Fruit fly (Drosophila melanogaster): ENCODE measurements around the gene GstD1.

GstD1 gene

DNA sequence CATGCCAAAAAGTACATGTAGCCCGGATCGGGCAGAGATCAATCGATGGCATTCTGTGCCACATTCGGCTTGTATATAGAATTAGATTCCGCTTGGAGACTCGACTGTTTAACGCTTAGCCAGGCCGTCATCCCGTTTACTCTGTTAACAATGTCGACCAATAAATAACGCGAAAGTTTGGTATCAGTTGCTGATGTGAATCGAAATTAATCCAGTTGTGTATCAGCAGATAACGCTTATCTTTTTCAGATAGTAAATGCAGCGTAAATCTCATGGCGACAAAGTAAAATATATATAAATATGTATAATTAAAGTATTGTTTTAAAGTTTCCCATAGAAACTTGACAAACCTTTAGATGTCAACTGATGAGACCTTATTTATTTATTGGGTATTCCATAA, 42.4 kb upstream of the GstD1 start:
- no peak for TF ChIP-seq ey (GFP tag; optimal IDR thresholded peaks at IDR 0.05)
- TF ChIP-seq lola (GFP tag; optimal IDR thresholded peaks at IDR 0.05): no peak
- TF ChIP-seq dl (GFP tag; optimal IDR thresholded peaks at IDR 0.05; ENCODE audit: insufficient read depth in 1 of 2, partially characterized antibody in 2 of 2): no peak
- no peak for TF ChIP-seq Abd-B (GFP tag; optimal IDR thresholded peaks at IDR 0.05)
- no peak for TF ChIP-seq fru (GFP tag; optimal IDR thresholded peaks at IDR 0.05)
- no peak for TF ChIP-seq Hr78 (GFP tag; optimal IDR thresholded peaks at IDR 0.05)
- TF ChIP-seq CG32264 (GFP tag; optimal IDR thresholded peaks at IDR 0.05): no peak
- TF ChIP-seq Hr83 (GFP tag; optimal IDR thresholded peaks at IDR 0.05; ENCODE audit: poor library complexity, severe bottlenecking): no peak
- TF ChIP-seq sv (GFP tag; optimal IDR thresholded peaks at IDR 0.05): no peak
- TF ChIP-seq Hnf4 (GFP tag; optimal IDR thresholded peaks at IDR 0.05): no peak
- TF ChIP-seq Vsx2 (GFP tag; optimal IDR thresholded peaks at IDR 0.05; ENCODE audit: partially characterized antibody): no peak
- no peak for TF ChIP-seq N (GFP tag; optimal IDR thresholded peaks at IDR 0.05)
- TF ChIP-seq foxo (GFP tag; optimal IDR thresholded peaks at IDR 0.05): no peak
- TF ChIP-seq tai (GFP tag; optimal IDR thresholded peaks at IDR 0.05): no peak
- TF ChIP-seq Sp1 (GFP tag; optimal IDR thresholded peaks at IDR 0.05): no peak
- no peak for TF ChIP-seq pan (optimal IDR thresholded peaks at IDR 0.05)
- no peak for TF ChIP-seq CrebA (GFP tag; optimal IDR thresholded peaks at IDR 0.05; ENCODE audit: borderline replicate concordance)
- TF ChIP-seq h (GFP tag; optimal IDR thresholded peaks at IDR 0.05): no peak

DNA sequence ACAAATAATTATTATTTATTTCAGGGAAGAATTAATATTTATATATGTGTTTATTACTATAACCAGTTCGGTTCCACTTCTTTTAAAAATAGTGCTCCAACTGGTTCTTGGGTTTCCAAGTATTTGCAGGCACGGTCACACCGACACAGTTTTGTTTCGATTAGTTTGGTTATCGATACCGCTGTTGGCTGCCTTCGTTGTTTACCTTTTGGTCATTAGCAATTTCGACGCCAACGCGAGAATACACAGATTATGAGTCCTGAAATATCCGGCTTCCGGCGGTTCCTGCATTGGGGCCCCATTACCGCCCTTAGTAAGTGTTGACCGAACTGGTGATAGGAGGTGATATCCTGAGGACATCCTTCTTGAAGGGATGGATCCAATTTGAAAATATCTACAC, 39.1 kb upstream of the GstD1 start, which contains the start of gene CG5196:
Gene CG5196 (plus strand): TSS at position 157 of the 400 bp plus-strand sequence.
- TF ChIP-seq HLH106 (tag; optimal IDR thresholded peaks at IDR 0.05): peak; percentile 7
- no peak for TF ChIP-seq jim (GFP tag; optimal IDR thresholded peaks at IDR 0.05)
- no peak for TF ChIP-seq dl (GFP tag; optimal IDR thresholded peaks at IDR 0.05; ENCODE audit: insufficient read depth in 1 of 2, partially characterized antibody in 2 of 2)
- TF ChIP-seq pan (optimal IDR thresholded peaks at IDR 0.05): no peak
- peak; percentile 17 for TF ChIP-seq fru (GFP tag; optimal IDR thresholded peaks at IDR 0.05)
- no peak for TF ChIP-seq foxo (GFP tag; optimal IDR thresholded peaks at IDR 0.05)
- no peak for TF ChIP-seq CrebA (GFP tag; optimal IDR thresholded peaks at IDR 0.05; ENCODE audit: borderline replicate concordance)
- no peak for TF ChIP-seq h (GFP tag; optimal IDR thresholded peaks at IDR 0.05)
- no peak for TF ChIP-seq usp (GFP tag; optimal IDR thresholded peaks at IDR 0.05)
- peak; percentile 22 for TF ChIP-seq Sp1 (GFP tag; optimal IDR thresholded peaks at IDR 0.05)
- TF ChIP-seq ey (GFP tag; optimal IDR thresholded peaks at IDR 0.05): no peak
- no peak for TF ChIP-seq Mio (GFP tag; optimal IDR thresholded peaks at IDR 0.05)
- TF ChIP-seq Rel (GFP tag; optimal IDR thresholded peaks at IDR 0.05): no peak
- peak; percentile 27 for TF ChIP-seq Rel (tag; optimal IDR thresholded peaks at IDR 0.05)
- no peak for TF ChIP-seq dsf (GFP tag; optimal IDR thresholded peaks at IDR 0.05; ENCODE audit: borderline replicate concordance)
- TF ChIP-seq Hr83 (GFP tag; optimal IDR thresholded peaks at IDR 0.05; ENCODE audit: poor library complexity, severe bottlenecking): no peak
- no peak for TF ChIP-seq tai (GFP tag; optimal IDR thresholded peaks at IDR 0.05)

DNA sequence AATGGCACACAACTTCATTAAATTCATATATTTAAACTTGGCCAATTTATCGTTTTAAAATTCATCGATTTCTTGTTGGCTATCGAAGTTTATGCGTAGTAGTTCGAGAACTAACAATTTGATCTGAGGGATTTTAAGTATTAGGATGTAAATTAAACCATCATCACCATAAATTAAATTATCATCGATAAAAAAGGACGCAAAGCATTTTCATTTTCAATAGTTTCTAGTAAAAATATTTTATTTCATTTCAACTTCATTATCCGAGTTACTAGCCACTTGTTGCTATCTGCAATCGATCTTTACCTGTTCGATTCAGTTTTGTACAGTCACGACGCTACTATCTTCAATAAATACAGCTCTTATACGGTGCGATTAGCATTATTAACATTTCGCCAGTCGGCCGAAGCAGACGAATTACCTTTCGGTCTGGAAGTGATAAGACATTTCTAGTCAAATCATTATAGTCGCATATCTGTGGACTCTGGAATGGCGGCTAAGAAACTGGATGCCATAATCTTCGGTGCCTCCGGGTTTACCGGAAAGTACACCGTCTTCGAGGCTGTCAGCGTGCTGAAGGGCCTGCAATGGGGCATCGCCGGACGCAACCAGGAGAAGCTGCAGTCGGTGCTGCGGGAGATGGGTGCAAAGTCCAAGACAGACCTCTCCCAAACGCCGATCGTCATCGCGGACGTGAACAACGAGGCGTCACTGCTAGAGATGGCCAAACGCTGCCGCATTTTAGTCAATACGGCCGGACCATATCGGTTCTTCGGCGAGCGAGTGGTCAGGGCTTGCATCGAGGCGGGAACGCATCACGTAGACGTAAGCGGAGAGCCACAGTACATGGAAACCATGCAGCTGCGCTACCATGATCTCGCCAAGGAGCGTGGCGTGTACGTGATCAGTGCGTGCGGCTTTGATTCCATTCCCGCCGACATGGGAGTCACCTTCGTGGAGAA, 37.4 kb upstream of the GstD1 start, which contains the start of gene CG5167:
Gene CG5167 (plus strand): TSS at position 298 of the 962 bp plus-strand sequence.
- TF ChIP-seq psq (GFP tag; optimal IDR thresholded peaks at IDR 0.05) (peak; percentile 54), CG9705 (GFP tag; optimal IDR thresholded peaks at IDR 0.05) (peak; percentile 14), ey (GFP tag; optimal IDR thresholded peaks at IDR 0.05) (peak; percentile 43), Myc (optimal IDR thresholded peaks at IDR 0.05) (no peak), OdsH (GFP tag; optimal IDR thresholded peaks at IDR 0.05) (peak; percentile 53), Rel (GFP tag; optimal IDR thresholded peaks at IDR 0.05) (no peak), Rel (tag; optimal IDR thresholded peaks at IDR 0.05) (peak; percentile 5), HLH106 (tag; optimal IDR thresholded peaks at IDR 0.05) (peak; percentile 45), CrebA (GFP tag; optimal IDR thresholded peaks at IDR 0.05; ENCODE audit: borderline replicate concordance) (no peak), rgr (GFP tag; optimal IDR thresholded peaks at IDR 0.05) (peak; percentile 69), Hr78 (GFP tag; optimal IDR thresholded peaks at IDR 0.05) (no peak), Vsx2 (GFP tag; optimal IDR thresholded peaks at IDR 0.05; ENCODE audit: partially characterized antibody) (no peak), foxo (GFP tag; optimal IDR thresholded peaks at IDR 0.05) (peak in 1 of 2 experiments; percentile 67), h (GFP tag; optimal IDR thresholded peaks at IDR 0.05) (peak; percentile 58), fru (GFP tag; optimal IDR thresholded peaks at IDR 0.05) (peak; percentile 82), br (GFP tag; optimal IDR thresholded peaks at IDR 0.05) (peak; percentile 52), woc (GFP tag; optimal IDR thresholded peaks at IDR 0.05) (peak; percentile 48), Sp1 (GFP tag; optimal IDR thresholded peaks at IDR 0.05) (peak; percentile 58)

Data from whole organism, wandering third instar larva.